Worm (Caenorhabditis elegans) whole organism, mixed stage, embryonic: Measurements from ENCODE around the gene unc-103.

ENCODE experiments used
- cnd-1 ChIP-seq: fragments of 200-800 bp; sonication (Bioruptor generic); optimal IDR thresholded peaks from 2 replicates; lab custom pipeline; 2018; ENCODE audit warnings: mild to moderate bottlenecking, missing genetic modification characterization, missing compliant biosample characterization
- lsy-2 ChIP-seq: fragments of 150-350 bp; optimal IDR thresholded peaks from 2 replicates; lab custom pipeline; 2014; ENCODE audit warnings: missing biosample characterization, missing genetic modification characterization
- mep-1 ChIP-seq: fragments of 150-350 bp; optimal IDR thresholded peaks from 2 replicates; lab custom pipeline; 2017; ENCODE audit warnings: missing biosample characterization, missing genetic modification reagents, missing genetic modification characterization, inconsistent platforms
- nhr-12 ChIP-seq: fragments of 150-350 bp; optimal IDR thresholded peaks from 2 replicates; lab custom pipeline; 2014; ENCODE audit warnings: missing biosample characterization, missing genetic modification characterization
- nhr-237 ChIP-seq: fragments of 150-350 bp; optimal IDR thresholded peaks from 2 replicates; lab custom pipeline; 2014; ENCODE audit warnings: missing biosample characterization, missing genetic modification characterization
- nhr-28 ChIP-seq: fragments of 150-350 bp; optimal IDR thresholded peaks from 2 replicates; lab custom pipeline; 2014; ENCODE audit warnings: missing biosample characterization, missing genetic modification characterization
- pha-4 ChIP-seq: fragments of 150-350 bp; optimal IDR thresholded peaks from 2 replicates; lab custom pipeline; 2018; ENCODE audit warnings: missing biosample characterization, missing genetic modification reagents, missing genetic modification characterization
- snpc-4 ChIP-seq: fragments of 150-350 bp; optimal IDR thresholded peaks from 2 replicates; lab custom pipeline; 2014; ENCODE audit warnings: missing biosample characterization, missing genetic modification characterization
- unc-62 ChIP-seq: fragments of 150-350 bp; optimal IDR thresholded peaks from 2 replicates; lab custom pipeline; 2014; ENCODE audit warnings: missing biosample characterization, missing genetic modification reagents, missing genetic modification characterization

- TF ChIP-seq nhr-28 (tag; lab: Kevin White, UChicago): no peak
- no peak for TF ChIP-seq lsy-2
- no peak for TF ChIP-seq snpc-4 (tag; lab: Kevin White, UChicago)
- TF ChIP-seq mep-1: no peak
- TF ChIP-seq unc-62 (GFP tag; lab: Kevin White, UChicago): no peak
- no peak for TF ChIP-seq nhr-237
- no peak for TF ChIP-seq nhr-12 (tag; lab: Kevin White, UChicago)
- TF ChIP-seq cnd-1 (tag; lab: Kevin White, UChicago): no peak
- no peak for TF ChIP-seq pha-4 (tag; lab: Kevin White, UChicago)
Measured at ce11 chrIII:4098751-4099150, 16.4 kb upstream of the unc-103 start.
